Fruit fly (Drosophila melanogaster) whole organism, embryonic: ENCODE results near the gene AspRS-m.

Experiments used
- Bgb ChIP-seq: fragments of 200-800 bp; sonication (Bioruptor generic); IDR thresholded peaks from 2 replicates; pipeline ENCODE4 v1.3.6; 2022; ENCODE audit warnings: missing biosample characterization, missing genetic modification characterization; ENCODE audit not compliant: partially characterized antibody
- CG10321 ChIP-seq: fragments of 200-800 bp; sonication (Bioruptor generic); IDR thresholded peaks from 2 replicates; pipeline ENCODE4 v1.3.6; 2022; ENCODE audit warnings: missing biosample characterization, missing genetic modification characterization
- CG10959 ChIP-seq: fragments of 200-800 bp; sonication (Bioruptor generic); IDR thresholded peaks from 2 replicates; pipeline ENCODE4 v1.3.6; 2022; ENCODE audit warnings: missing biosample characterization, missing genetic modification characterization
- CG11695 ChIP-seq: fragments of 200-800 bp; sonication (Bioruptor generic); IDR thresholded peaks from 3 replicates; pipeline ENCODE4 v1.3.6; 2022; ENCODE audit warnings: missing biosample characterization, missing genetic modification characterization
- CG12155 ChIP-seq: fragments of 200-800 bp; sonication (Bioruptor generic); optimal IDR thresholded peaks from 3 replicates; lab custom pipeline; 2016; ENCODE audit warnings: missing biosample characterization, missing genetic modification characterization
- CG1233 ChIP-seq: fragments of 200-800 bp; sonication (Bioruptor generic); optimal IDR thresholded peaks from 4 replicates; lab custom pipeline; 2018; ENCODE audit warnings: missing biosample characterization, mild to moderate bottlenecking, missing genetic modification characterization
- CG12769 ChIP-seq: fragments of 200-800 bp; sonication (Bioruptor generic); optimal IDR thresholded peaks from 2 replicates; lab custom pipeline; 2019; ENCODE audit warnings: missing biosample characterization, mild to moderate bottlenecking, missing genetic modification characterization, moderate library complexity
- CG14014 ChIP-seq: fragments of 200-800 bp; sonication (Bioruptor generic); IDR thresholded peaks from 2 replicates; pipeline ENCODE4 v1.3.6; 2022; ENCODE audit warnings: missing biosample characterization, missing genetic modification characterization
- CG15479 ChIP-seq: fragments of 200-800 bp; sonication (Bioruptor generic); optimal IDR thresholded peaks from 3 replicates; lab custom pipeline; 2019; ENCODE audit warnings: missing biosample characterization, mild to moderate bottlenecking, missing genetic modification characterization, moderate library complexity
- CG18262 ChIP-seq: fragments of 200-800 bp; optimal IDR thresholded peaks from 3 replicates; lab custom pipeline; 2019; ENCODE audit warnings: missing biosample characterization, mild to moderate bottlenecking, missing genetic modification characterization, moderate library complexity
- CG1832 ChIP-seq: fragments of 200-800 bp; sonication (Bioruptor generic); optimal IDR thresholded peaks from 2 replicates; lab custom pipeline; 2017; ENCODE audit warnings: missing biosample characterization, mild to moderate bottlenecking, missing genetic modification characterization, inconsistent platforms
- CG32767 ChIP-seq: fragments of 200-800 bp; sonication (Bioruptor generic); IDR thresholded peaks from 2 replicates; pipeline ENCODE4 v1.3.6; 2022; ENCODE audit warnings: missing biosample characterization, missing genetic modification characterization
- CG6654 ChIP-seq: fragments of 200-800 bp; sonication (Bioruptor generic); optimal IDR thresholded peaks from 2 replicates; lab custom pipeline; 2017; ENCODE audit warnings: missing biosample characterization, mild to moderate bottlenecking, missing genetic modification characterization
- CG8290 ChIP-seq, 3 experiments: fragments of 200-800 bp; sonication (Bioruptor generic); optimal IDR thresholded peaks; 2 replicates each; lab custom pipeline; 2016 to 2019; ENCODE audit warnings: missing biosample characterization in 3 of 3, missing genetic modification characterization in 3 of 3, mild to moderate bottlenecking in 2 of 3, moderate library complexity in 1 of 3
- CG8478 ChIP-seq: fragments of >200 bp; optimal IDR thresholded peaks from 2 replicates; lab custom pipeline; 2018
- Dip2 ChIP-seq: fragments of 200-800 bp; sonication (Bioruptor generic); IDR thresholded peaks from 2 replicates; pipeline ENCODE4 v1.3.6; 2022; ENCODE audit warnings: missing biosample characterization, missing genetic modification characterization
- Dip3 ChIP-seq: fragments of 200-800 bp; sonication (Bioruptor generic); optimal IDR thresholded peaks from 3 replicates; lab custom pipeline; 2016; ENCODE audit warnings: missing biosample characterization, missing genetic modification characterization
- Ets65A ChIP-seq: fragments of 200-800 bp; sonication (Bioruptor generic); peaks from one replicate; lab custom pipeline; 2016; ENCODE audit warnings: missing biosample characterization, missing genetic modification characterization
- Gsc ChIP-seq: fragments of 200-800 bp; sonication (Bioruptor generic); IDR thresholded peaks from 2 replicates; pipeline ENCODE4 v1.3.6; 2022; ENCODE audit warnings: missing biosample characterization, missing genetic modification characterization
- H15 ChIP-seq: fragments of 200-800 bp; sonication (Bioruptor generic); IDR thresholded peaks from 3 replicates; pipeline ENCODE4 v1.3.6; 2022; ENCODE audit warnings: missing biosample characterization, missing genetic modification characterization
- Hr78 ChIP-seq, 2 experiments: fragments of 200-800 bp in 1 of 2; fragments of >200 bp in 1 of 2; sonication (Bioruptor generic) in 1 of 2; optimal IDR thresholded peaks; 2 replicates each; lab custom pipeline; 2017 to 2019; ENCODE audit warnings: missing biosample characterization in 2 of 2, missing genetic modification characterization in 2 of 2, mild to moderate bottlenecking in 1 of 2, moderate library complexity in 1 of 2
- MTF-1 ChIP-seq: fragments of 200-800 bp; sonication (Bioruptor generic); optimal IDR thresholded peaks from 2 replicates; lab custom pipeline; 2018; ENCODE audit warnings: missing biosample characterization, mild to moderate bottlenecking, missing genetic modification characterization, borderline replicate concordance
- Med ChIP-seq: fragments of 200-800 bp; sonication (Bioruptor generic); peaks from one replicate; lab custom pipeline; 2016; ENCODE audit warnings: missing biosample characterization, missing genetic modification characterization, mild to moderate bottlenecking, inconsistent platforms, moderate library complexity
- Oli ChIP-seq: fragments of 200-800 bp; sonication (Bioruptor generic); optimal IDR thresholded peaks from 2 replicates; lab custom pipeline; 2018; ENCODE audit warnings: missing biosample characterization, mild to moderate bottlenecking, missing genetic modification characterization, moderate library complexity
- Rfx ChIP-seq: fragments of 200-800 bp; sonication (Bioruptor generic); IDR thresholded peaks from 2 replicates; pipeline ENCODE4 v1.3.6; 2022; ENCODE audit warnings: missing biosample characterization, missing genetic modification characterization
- Sry-δ ChIP-seq: fragments of 200-800 bp; sonication (Bioruptor generic); optimal IDR thresholded peaks from 2 replicates; lab custom pipeline; 2016; ENCODE audit warnings: missing biosample characterization, missing genetic modification characterization
- YL-1 ChIP-seq: fragments of 200-800 bp; sonication (Bioruptor generic); optimal IDR thresholded peaks from 3 replicates; lab custom pipeline; 2017; ENCODE audit warnings: missing biosample characterization, mild to moderate bottlenecking, missing genetic modification characterization
- cas ChIP-seq: fragments of 200-800 bp; sonication (Bioruptor generic); IDR thresholded peaks from 2 replicates; pipeline ENCODE4 v1.3.6; 2022; ENCODE audit warnings: missing biosample characterization, missing genetic modification characterization
- ci ChIP-seq: fragments of 200-800 bp; sonication (Bioruptor generic); IDR thresholded peaks from 3 replicates; pipeline ENCODE4 v1.3.6; 2022; ENCODE audit warnings: missing biosample characterization, missing genetic modification characterization
- fru ChIP-seq: fragments of >200 bp; optimal IDR thresholded peaks from 2 replicates; lab custom pipeline; 2017
- ham ChIP-seq: fragments of 200-800 bp; sonication (Bioruptor generic); IDR thresholded peaks from 2 replicates; pipeline ENCODE4 v1.3.6; 2022; ENCODE audit warnings: missing biosample characterization, missing genetic modification characterization
- hb ChIP-seq: fragments of 200-800 bp; sonication (Bioruptor generic); IDR thresholded peaks from 3 replicates; pipeline ENCODE4 v1.3.6; 2022; ENCODE audit warnings: missing biosample characterization, missing genetic modification characterization; ENCODE audit not compliant: partially characterized antibody
- knrl ChIP-seq: fragments of 200-800 bp; sonication (Bioruptor generic); IDR thresholded peaks from 3 replicates; pipeline ENCODE4 v1.3.6; 2022; ENCODE audit warnings: missing biosample characterization, missing genetic modification characterization; ENCODE audit not compliant: partially characterized antibody
- nau ChIP-seq: fragments of 200-800 bp; sonication (Bioruptor generic); optimal IDR thresholded peaks from 3 replicates; lab custom pipeline; 2017; ENCODE audit warnings: missing biosample characterization, mild to moderate bottlenecking, missing genetic modification characterization, missing genetic modification reagents
- p53 ChIP-seq: fragments of 200-800 bp; sonication (Bioruptor generic); optimal IDR thresholded peaks from 2 replicates; lab custom pipeline; 2016; ENCODE audit warnings: missing biosample characterization, missing genetic modification characterization
- pb ChIP-seq: fragments of 200-800 bp; sonication (Bioruptor generic); optimal IDR thresholded peaks from 3 replicates; lab custom pipeline; 2016; ENCODE audit warnings: missing biosample characterization, missing genetic modification characterization
- phol ChIP-seq: fragments of 200-800 bp; sonication (Bioruptor generic); optimal IDR thresholded peaks from 3 replicates; lab custom pipeline; 2018; ENCODE audit warnings: missing biosample characterization, mild to moderate bottlenecking, missing genetic modification characterization, moderate library complexity
- slbo ChIP-seq: fragments of 200-800 bp; sonication (Bioruptor generic); IDR thresholded peaks from 2 replicates; pipeline ENCODE4 v1.3.6; 2022; ENCODE audit warnings: missing biosample characterization, missing genetic modification characterization
- sna ChIP-seq: fragments of 200-800 bp; sonication (Bioruptor generic); IDR thresholded peaks from 2 replicates; pipeline ENCODE4 v1.3.6; 2022; ENCODE audit warnings: missing biosample characterization, missing genetic modification characterization; ENCODE audit not compliant: partially characterized antibody
- stwl ChIP-seq: fragments of 200-800 bp; sonication (Bioruptor generic); optimal IDR thresholded peaks from 3 replicates; lab custom pipeline; 2018; ENCODE audit warnings: missing biosample characterization, mild to moderate bottlenecking, missing genetic modification characterization, moderate library complexity

Gene AspRS-m

dm6 chr2L:16826872-16827506, at the start of gene AspRS-m (continued):
- TF ChIP-seq CG6654 (GFP tag; lab: Kevin White, UChicago) (no peak), CG18262 (no peak), YL-1 (peak; percentile 73), pb (GFP tag; lab: Kevin White, UChicago) (no peak), cas (GFP tag; lab: Robert Waterston, UW) (no peak), hb (GFP tag; lab: Robert Waterston, UW) (peak; percentile 88), MTF-1 (GFP tag; lab: Kevin White, UChicago) (no peak)

DNA sequence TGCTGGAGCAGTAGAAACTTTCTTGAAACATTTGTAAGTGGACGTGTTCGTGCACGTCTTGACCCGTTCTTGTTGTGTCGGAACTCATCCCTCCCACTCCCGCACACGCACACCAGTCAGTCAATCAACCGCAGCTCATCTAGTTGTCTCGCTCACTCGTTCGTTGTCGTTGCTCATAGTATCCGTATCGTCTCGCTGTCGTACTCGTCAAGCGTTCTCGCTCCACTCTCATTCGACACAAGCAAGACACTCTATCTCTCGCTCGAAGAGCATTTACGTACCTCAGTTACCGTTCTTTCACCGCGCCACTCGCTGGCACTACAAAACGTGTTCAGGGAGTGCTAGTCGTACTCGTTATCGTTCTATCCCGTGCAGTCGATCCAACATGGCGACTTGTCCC, 39.3 kb upstream of the AspRS-m start:
- TF ChIP-seq H15 (GFP tag; lab: Robert Waterston, UW): no peak
- no peak for TF ChIP-seq Sry-δ (GFP tag; lab: Kevin White, UChicago)
- TF ChIP-seq CG11695 (GFP tag; lab: Robert Waterston, UW): 0 out of 3 replicates have a peak, but pooled peaks have one; percentile 15
- TF ChIP-seq Med (GFP tag; lab: Kevin White, UChicago): peak; percentile 10
- peak; percentile 52 for TF ChIP-seq fru (lab: Kevin White, UChicago)
- TF ChIP-seq stwl (tag; lab: Kevin White, UChicago): peak; percentile 85
- peak; percentile 98 for TF ChIP-seq p53
- TF ChIP-seq nau (GFP tag; lab: Kevin White, UChicago): no peak
- peak; percentile 73 for TF ChIP-seq CG8478 (lab: Kevin White, UChicago)
- TF ChIP-seq sna (GFP tag; lab: Robert Waterston, UW): no peak
- TF ChIP-seq Ets65A (GFP tag; lab: Kevin White, UChicago): peak; percentile 66
- no peak for TF ChIP-seq Oli
- no peak for TF ChIP-seq CG1233 (GFP tag; lab: Kevin White, UChicago)
- 0 out of 3 replicates have a peak, but pooled peaks have one; percentile 19 for TF ChIP-seq knrl
- TF ChIP-seq Gsc (GFP tag; lab: Robert Waterston, UW): no peak
- 0 out of 2 replicates have a peak, but pooled peaks have one; percentile 9 for TF ChIP-seq slbo
- peak; percentile 49 for TF ChIP-seq phol
- 0 out of 2 replicates have a peak, but pooled peaks have one; percentile 7 for TF ChIP-seq Rfx (GFP tag; lab: Robert Waterston, UW)
- TF ChIP-seq CG32767 (GFP tag; lab: Robert Waterston, UW): no peak
- TF ChIP-seq ci (GFP tag; lab: Robert Waterston, UW): 0 out of 3 replicates have a peak, but pooled peaks have one; percentile 19
- no peak for TF ChIP-seq Dip2 (GFP tag; lab: Robert Waterston, UW)
- TF ChIP-seq CG1832 (GFP tag; lab: Kevin White, UChicago): peak; percentile 30
- no peak for TF ChIP-seq CG12769 (tag; lab: Kevin White, UChicago)
- no peak for TF ChIP-seq Dip3 (GFP tag; lab: Kevin White, UChicago)
- TF ChIP-seq CG12155 (GFP tag; lab: Kevin White, UChicago): peak; percentile 90
- peak; percentile 85 for TF ChIP-seq CG8290 (GFP tag; optimal IDR thresholded peaks at IDR 0.05; lab: Kevin White, UChicago)
- TF ChIP-seq CG8290 (tag; optimal IDR thresholded peaks at IDR 0.05; lab: Kevin White, UChicago): peak in 1 of 2 experiments; percentile 38
- peak; percentile 77 for TF ChIP-seq CG10321 (GFP tag; lab: Robert Waterston, UW)

DNA sequence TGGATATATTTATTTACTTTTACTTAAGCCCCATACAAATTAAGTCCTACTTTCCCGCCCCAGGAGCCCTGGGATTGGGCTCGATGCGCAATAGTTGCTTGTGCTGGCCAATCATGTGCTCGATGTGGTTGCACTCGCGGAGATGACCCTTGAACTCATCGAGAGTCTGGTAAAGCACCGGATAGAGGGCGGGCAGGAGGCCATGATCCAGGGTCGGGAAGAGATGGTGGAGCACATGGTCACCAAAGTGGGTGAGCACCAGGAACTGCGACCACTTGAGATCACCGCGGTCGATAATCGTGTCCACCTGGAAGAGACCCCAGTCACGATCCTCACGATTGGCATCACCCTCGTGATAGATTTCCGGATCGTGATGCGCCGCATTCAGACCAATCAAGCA, 38.0 kb upstream of the AspRS-m start:
- TF ChIP-seq Rfx (GFP tag; lab: Robert Waterston, UW): 0 out of 2 replicates have a peak, but pooled peaks have one; percentile 7
- no peak for TF ChIP-seq Bgb (GFP tag; lab: Robert Waterston, UW)
- peak in 1 of 2 experiments; percentile 67 for TF ChIP-seq Hr78 (GFP tag; optimal IDR thresholded peaks at IDR 0.05; lab: Kevin White, UChicago)
- TF ChIP-seq CG10959 (GFP tag; lab: Robert Waterston, UW): 0 out of 2 replicates have a peak, but pooled peaks have one; percentile 18
- TF ChIP-seq ham (GFP tag; lab: Robert Waterston, UW): no peak
- TF ChIP-seq CG14014: 0 out of 2 replicates have a peak, but pooled peaks have one; percentile 7
- no peak for TF ChIP-seq CG10321 (GFP tag; lab: Robert Waterston, UW)
- TF ChIP-seq CG12769 (tag; lab: Kevin White, UChicago): peak; percentile 82
- no peak for TF ChIP-seq CG15479
